Fruit fly (Drosophila melanogaster): ENCODE data around the gene CG4360.
A peak's percentile ranks its signal among the peaks of the same experiment; 100 is the strongest.

CG4360 gene

dm6 chr3R:20312838-20313237 is 15.0 kb downstream of the CG4360 start (continued):
- TF ChIP-seq CG7987 (GFP tag; optimal IDR thresholded peaks at IDR 0.05) (peak; percentile 21), grau (tag; optimal IDR thresholded peaks at IDR 0.05) (peak; percentile 24), dmrt99B (tag; optimal IDR thresholded peaks at IDR 0.05) (peak; percentile 48), CG1233 (GFP tag; optimal IDR thresholded peaks at IDR 0.05) (no peak), CG9727 (GFP tag; optimal IDR thresholded peaks at IDR 0.05) (peak; percentile 66), Six4 (GFP tag; optimal IDR thresholded peaks at IDR 0.05) (peak; percentile 41), so (GFP tag; IDR thresholded peaks at IDR 0.05) (0 out of 3 replicates have a peak, but pooled peaks have one; percentile 29), CG32767 (GFP tag; IDR thresholded peaks at IDR 0.05) (0 out of 2 replicates have a peak, but pooled peaks have one; percentile 32), Scr (GFP tag; IDR thresholded peaks at IDR 0.05; ENCODE audit: partially characterized antibody) (no peak), D19B (GFP tag; optimal IDR thresholded peaks at IDR 0.05) (peak; percentile 29), Ptx1 (GFP tag; IDR thresholded peaks at IDR 0.05) (peak; percentile 51), salm (tag; optimal IDR thresholded peaks at IDR 0.05) (no peak), Nf-YC (tag; optimal IDR thresholded peaks at IDR 0.05) (peak; percentile 4), Eip74EF (GFP tag; optimal IDR thresholded peaks at IDR 0.05) (peak in 1 of 2 experiments; percentile 12), ftz-f1 (GFP tag; optimal IDR thresholded peaks at IDR 0.05) (no peak), sqz (GFP tag; optimal IDR thresholded peaks at IDR 0.05) (no peak), BtbVII (GFP tag; optimal IDR thresholded peaks at IDR 0.05) (peak; percentile 21), CG7839 (tag; optimal IDR thresholded peaks at IDR 0.05) (peak; percentile 48), sna (GFP tag; IDR thresholded peaks at IDR 0.05; ENCODE audit: partially characterized antibody) (no peak), Deaf1 (tag; optimal IDR thresholded peaks at IDR 0.05) (peak; percentile 14), Atf3 (GFP tag; optimal IDR thresholded peaks at IDR 0.05) (no peak), Gug (GFP tag; IDR thresholded peaks at IDR 0.05) (peak; percentile 52; the same call in 1 of the 4 replicates), D (optimal IDR thresholded peaks at IDR 0.05) (no peak), D (GFP tag; optimal IDR thresholded peaks at IDR 0.05) (peak; percentile 6), emc (GFP tag; optimal IDR thresholded peaks at IDR 0.05) (peak; percentile 15), NfI (GFP tag; optimal IDR thresholded peaks at IDR 0.05) (no peak), CG8089 (GFP tag; optimal IDR thresholded peaks at IDR 0.05) (no peak), dysf (GFP tag; IDR thresholded peaks at IDR 0.05) (peak; percentile 58; the same call in 2 of the 3 replicates), CG17359 (tag; optimal IDR thresholded peaks at IDR 0.05) (peak; percentile 70), az2 (GFP tag; optimal IDR thresholded peaks at IDR 0.05) (no peak), CG12769 (tag; optimal IDR thresholded peaks at IDR 0.05) (no peak), CG1647 (GFP tag; optimal IDR thresholded peaks at IDR 0.05) (no peak), Antp (GFP tag; optimal IDR thresholded peaks at IDR 0.05) (no peak), Fer3 (tag; optimal IDR thresholded peaks at IDR 0.05) (peak; percentile 50), grn (GFP tag; optimal IDR thresholded peaks at IDR 0.05) (no peak), ERR (GFP tag; optimal IDR thresholded peaks at IDR 0.05) (no peak), Jarid2 (GFP tag; optimal IDR thresholded peaks at IDR 0.05) (peak; percentile 26), Camta (GFP tag; optimal IDR thresholded peaks at IDR 0.05) (no peak), CG12744 (GFP tag; optimal IDR thresholded peaks at IDR 0.05) (no peak), CG18599 (GFP tag; optimal IDR thresholded peaks at IDR 0.05) (peak; percentile 79), Ssrp (tag; optimal IDR thresholded peaks at IDR 0.05) (no peak), kay (GFP tag; optimal IDR thresholded peaks at IDR 0.05) (no peak), ttk (GFP tag; IDR thresholded peaks at IDR 0.05) (no peak), Blimp-1 (GFP tag; optimal IDR thresholded peaks at IDR 0.05) (peak; percentile 42), CG14441 (GFP tag; IDR thresholded peaks at IDR 0.05) (peak; percentile 45; the same call in 1 of the 2 replicates), Fer2 (tag; optimal IDR thresholded peaks at IDR 0.05) (no peak), CG13296 (GFP tag; optimal IDR thresholded peaks at IDR 0.05) (peak; percentile 39), CG17361 (GFP tag; IDR thresholded peaks at IDR 0.05) (peak; percentile 71), YL-1 (GFP tag; optimal IDR thresholded peaks at IDR 0.05) (no peak), Ada2b (GFP tag; IDR thresholded peaks at IDR 0.05) (peak; percentile 41; the same call in 1 of the 2 replicates), Sox100B (GFP tag; optimal IDR thresholded peaks at IDR 0.05) (peak; percentile 37)

Measured in whole organism, embryonic.